Worm (Caenorhabditis elegans): ENCODE results near the gene F54F2.9.

ce11 chrIII:8809245-8809971, 17.6 kb downstream of the F54F2.9 start, which contains the start of gene prx-19:
- TF ChIP-seq snpc-4 (tag; optimal IDR thresholded peaks at IDR 0.05) = no peak
- TF ChIP-seq ztf-11 (tag; optimal IDR thresholded peaks at IDR 0.05) = no peak
- no peak for TF ChIP-seq unc-62 (GFP tag; optimal IDR thresholded peaks at IDR 0.05)
- TF ChIP-seq mep-1 (tag; optimal IDR thresholded peaks at IDR 0.05) = peak; percentile 77
- TF ChIP-seq nhr-2 (tag; optimal IDR thresholded peaks at IDR 0.05) = no peak
- peak; percentile 88 for TF ChIP-seq ces-1 (GFP tag; optimal IDR thresholded peaks at IDR 0.05)
- TF ChIP-seq nhr-12 (tag; optimal IDR thresholded peaks at IDR 0.05) = no peak
- no peak for TF ChIP-seq nhr-28 (tag; optimal IDR thresholded peaks at IDR 0.05)
- peak; percentile 63 for TF ChIP-seq nhr-237 (tag; optimal IDR thresholded peaks at IDR 0.05)
- no peak for TF ChIP-seq nhr-76 (tag; optimal IDR thresholded peaks at IDR 0.05)
- TF ChIP-seq bed-3 (GFP tag; optimal IDR thresholded peaks at IDR 0.05) = no peak
- no peak for TF ChIP-seq unc-39 (tag; optimal IDR thresholded peaks at IDR 0.05)
- TF ChIP-seq lin-13 (tag; optimal IDR thresholded peaks at IDR 0.05) = no peak
